Worm (Caenorhabditis elegans): ENCODE data around the gene F32D8.2.

Gene F32D8.2

DNA sequence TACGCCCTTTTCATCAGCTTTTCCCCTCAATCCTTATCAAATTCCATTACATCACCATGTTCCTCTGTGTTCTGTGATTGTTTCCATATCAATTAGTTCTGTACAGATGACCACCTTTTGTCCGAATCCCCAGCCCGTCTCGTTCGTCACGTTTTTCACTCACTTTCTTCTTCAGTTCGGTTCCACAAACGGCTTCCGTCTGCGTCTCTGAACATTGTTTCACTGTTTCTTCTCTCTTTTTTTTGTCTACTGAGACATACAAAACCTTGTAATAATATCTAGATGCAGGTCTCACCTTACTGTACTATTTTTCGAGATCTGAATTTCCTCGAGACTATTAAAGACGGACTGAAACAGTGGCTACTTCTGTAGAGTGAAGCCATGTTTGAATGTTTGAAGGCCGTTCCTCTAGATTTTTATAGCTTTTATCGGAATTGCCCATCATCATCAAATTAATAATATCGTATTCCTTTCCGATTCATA, 2.9 kb downstream of the F32D8.2 start, which contains the start of gene F32D8.3:
F32D8.3 (plus strand) TSS at position 433 of the 483 bp plus-strand sequence.
- no peak for TF ChIP-seq let-526 (GFP tag; IDR thresholded peaks at IDR 0.05)
- no peak for TF ChIP-seq ztf-6 (GFP tag; IDR thresholded peaks at IDR 0.05)
- TF ChIP-seq F57A8.1 (GFP tag; optimal IDR thresholded peaks at IDR 0.05) = no peak
- no peak for TF ChIP-seq ekl-4 (GFP tag; IDR thresholded peaks at IDR 0.05)
- TF ChIP-seq aptf-3 (GFP tag; IDR thresholded peaks at IDR 0.05) = no peak
- no peak for TF ChIP-seq egl-18 (GFP tag; IDR thresholded peaks at IDR 0.05)
- TF ChIP-seq Y56A3A.18 (GFP tag; IDR thresholded peaks at IDR 0.05) = no peak

DNA sequence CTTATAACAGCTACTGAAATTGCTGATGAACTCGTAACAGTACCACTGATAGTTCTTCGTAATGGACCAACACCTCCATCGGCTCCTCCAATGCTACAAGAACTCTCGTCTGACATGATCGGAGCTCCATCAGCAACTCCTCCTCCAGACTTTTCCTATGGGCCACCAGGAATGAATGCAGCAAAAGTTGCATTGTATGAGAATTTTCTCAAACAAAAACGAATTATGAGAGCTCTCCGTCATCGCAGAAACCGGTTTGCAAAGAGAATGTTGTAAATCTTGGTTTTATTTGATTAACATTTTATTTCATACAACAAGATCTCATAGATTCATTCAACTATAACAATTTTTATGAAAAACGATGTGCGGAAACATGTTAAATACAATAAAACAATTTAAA, 4.0 kb downstream of the F32D8.2 start:
- TF ChIP-seq F10E7.11 (tag; optimal IDR thresholded peaks at IDR 0.05) (no peak), ztf-28 (GFP tag; IDR thresholded peaks at IDR 0.05) (no peak), snpc-1.1 (tag; optimal IDR thresholded peaks at IDR 0.05; ENCODE audit: insufficient read depth) (no peak), ztf-22 (GFP tag; optimal IDR thresholded peaks at IDR 0.05) (no peak), atf-7 (tag; optimal IDR thresholded peaks at IDR 0.05) (peak; percentile 31), D2030.7 (GFP tag; IDR thresholded peaks at IDR 0.05) (no peak), efl-1 (GFP tag; optimal IDR thresholded peaks at IDR 0.05) (no peak), hsf-1 (GFP tag; IDR thresholded peaks at IDR 0.05) (no peak), gei-17 (GFP tag; optimal IDR thresholded peaks at IDR 0.05) (no peak), Y53F4B.3 (GFP tag; IDR thresholded peaks at IDR 0.05) (no peak), Y56A3A.18 (GFP tag; IDR thresholded peaks at IDR 0.05) (peak; percentile 86), unc-62 (GFP tag; optimal IDR thresholded peaks at IDR 0.05) (no peak), F52B5.7 (tag; optimal IDR thresholded peaks at IDR 0.05) (peak; percentile 3), hmg-1.2 (GFP tag; IDR thresholded peaks at IDR 0.05) (no peak), dpl-1 (GFP tag; optimal IDR thresholded peaks at IDR 0.05) (no peak), B0261.1 (tag; optimal IDR thresholded peaks at IDR 0.05) (no peak), let-526 (GFP tag; IDR thresholded peaks at IDR 0.05) (no peak), T07F8.4 (tag; optimal IDR thresholded peaks at IDR 0.05) (no peak), F55B11.4 (tag; optimal IDR thresholded peaks at IDR 0.05; ENCODE audit: borderline replicate concordance, insufficient read depth) (no peak), chd-7 (tag; optimal IDR thresholded peaks at IDR 0.05) (peak; percentile 31), mel-28 (tag; optimal IDR thresholded peaks at IDR 0.05; ENCODE audit: borderline replicate concordance) (no peak), C06A6.2 (GFP tag; conservative IDR thresholded peaks at IDR 0.05) (no peak), ekl-4 (GFP tag; IDR thresholded peaks at IDR 0.05) (no peak), nfya-1 (tag; optimal IDR thresholded peaks at IDR 0.05; ENCODE audit: borderline replicate concordance, insufficient read depth) (no peak), zim-3 (tag; optimal IDR thresholded peaks at IDR 0.05) (no peak), ztf-18 (tag; optimal IDR thresholded peaks at IDR 0.05) (no peak), xnd-1 (tag; optimal IDR thresholded peaks at IDR 0.05) (no peak), nhr-27 (tag; optimal IDR thresholded peaks at IDR 0.05) (no peak), lsy-27 (tag; optimal IDR thresholded peaks at IDR 0.05; ENCODE audit: borderline replicate concordance, insufficient read depth) (no peak), let-607 (tag; optimal IDR thresholded peaks at IDR 0.05) (peak in 1 of 2 experiments; percentile 20), egl-18 (GFP tag; IDR thresholded peaks at IDR 0.05) (no peak), ets-4 (GFP tag; optimal IDR thresholded peaks at IDR 0.05) (no peak), ceh-58 (GFP tag; IDR thresholded peaks at IDR 0.05) (no peak), mes-4 (tag; optimal IDR thresholded peaks at IDR 0.05) (no peak), egl-44 (GFP tag; IDR thresholded peaks at IDR 0.05) (no peak), nfyb-1 (GFP tag; IDR thresholded peaks at IDR 0.05) (peak; percentile 66; the same call in 1 of the 2 replicates), ceh-100 (GFP tag; IDR thresholded peaks at IDR 0.05) (no peak), Y95B8A.8 (GFP tag; IDR thresholded peaks at IDR 0.05) (no peak), snpc-1.3 (tag; optimal IDR thresholded peaks at IDR 0.05; ENCODE audit: insufficient read depth) (no peak), zfh-2 (GFP tag; conservative IDR thresholded peaks at IDR 0.05) (no peak), ccch-3 (GFP tag; optimal IDR thresholded peaks at IDR 0.05) (no peak), rpc-1 (optimal IDR thresholded peaks at IDR 0.05) (no peak), rpc-1 (tag; optimal IDR thresholded peaks at IDR 0.05) (no peak)

Data from whole organism, young adult.